Worm (Caenorhabditis elegans) whole organism, young adult: ENCODE results near the gene clec-88.

Source experiments
- B0336.3 ChIP-seq: fragments of 200-800 bp; sonication (Bioruptor generic); IDR thresholded peaks from 2 replicates; pipeline ENCODE4 v1.3.6; 2022; ENCODE audit warnings: missing genetic modification characterization, missing compliant biosample characterization
- C17E4.6 ChIP-seq: fragments of 200-800 bp; sonication (Bioruptor generic); IDR thresholded peaks from 2 replicates; pipeline ENCODE4 v1.3.6; 2022; ENCODE audit warnings: missing genetic modification reagents, missing genetic modification characterization, missing compliant biosample characterization
- D2030.7 ChIP-seq: fragments of 200-800 bp; sonication (Bioruptor generic); IDR thresholded peaks from 2 replicates; pipeline ENCODE4 v1.3.6; 2022; ENCODE audit warnings: missing genetic modification reagents, missing genetic modification characterization, missing compliant biosample characterization
- F22D6.2 ChIP-seq: sonication (generic microtip); optimal IDR thresholded peaks from 2 replicates; lab custom pipeline; 2016; ENCODE audit warnings: mild to moderate bottlenecking, missing genetic modification characterization, missing compliant biosample characterization
- F23B12.7 ChIP-seq: sonication (generic microtip); optimal IDR thresholded peaks from 2 replicates; lab custom pipeline; 2017; ENCODE audit warnings: missing genetic modification characterization, mild to moderate bottlenecking, missing compliant biosample characterization, antibody characterized with exemption, moderate library complexity; ENCODE audit not compliant: insufficient read depth
- F33H1.4 ChIP-seq: fragments of 200-800 bp; sonication (Bioruptor generic); IDR thresholded peaks from 2 replicates; pipeline ENCODE4 v1.3.6; 2022; ENCODE audit warnings: missing genetic modification reagents, missing genetic modification characterization, missing compliant biosample characterization
- F37B4.10 ChIP-seq: fragments of 200-800 bp; sonication (Bioruptor generic); IDR thresholded peaks from 2 replicates; pipeline ENCODE4 v1.3.6; 2022; ENCODE audit warnings: missing genetic modification characterization, missing compliant biosample characterization
- F55B11.4 ChIP-seq: sonication (generic microtip); optimal IDR thresholded peaks from 2 replicates; lab custom pipeline; 2016; ENCODE audit warnings: missing compliant biosample characterization, missing genetic modification characterization, borderline replicate concordance; ENCODE audit not compliant: insufficient read depth
- F57A8.1 ChIP-seq: fragments of 200-800 bp; sonication (Bioruptor generic); optimal IDR thresholded peaks from 2 replicates; lab custom pipeline; 2018; ENCODE audit warnings: mild to moderate bottlenecking, missing genetic modification characterization, moderate library complexity, missing compliant biosample characterization
- aptf-2 ChIP-seq: fragments of 200-800 bp; sonication (Bioruptor generic); conservative IDR thresholded peaks from 2 replicates; pipeline ENCODE4 v1.3.6; 2022; ENCODE audit warnings: missing genetic modification reagents, missing genetic modification characterization, missing compliant biosample characterization
- aptf-3 ChIP-seq: fragments of 200-800 bp; sonication (Bioruptor generic); IDR thresholded peaks from 2 replicates; pipeline ENCODE4 v1.3.6; 2022; ENCODE audit warnings: missing genetic modification characterization, missing compliant biosample characterization
- attf-3 ChIP-seq: fragments of 200-800 bp; sonication (Bioruptor generic); conservative IDR thresholded peaks from 2 replicates; pipeline ENCODE4 v1.3.6; 2022; ENCODE audit warnings: missing genetic modification reagents, missing genetic modification characterization, missing compliant biosample characterization
- attf-6 ChIP-seq: fragments of 200-800 bp; sonication (Bioruptor generic); IDR thresholded peaks from 2 replicates; pipeline ENCODE4 v1.3.6; 2022; ENCODE audit warnings: missing genetic modification reagents, missing genetic modification characterization, missing compliant biosample characterization
- bed-1 ChIP-seq: fragments of 200-800 bp; sonication (Bioruptor generic); IDR thresholded peaks from 2 replicates; pipeline ENCODE4 v1.3.6; 2022; ENCODE audit warnings: missing genetic modification reagents, missing genetic modification characterization, missing compliant biosample characterization
- ccch-3 ChIP-seq: fragments of 200-800 bp; sonication (Bioruptor generic); optimal IDR thresholded peaks from 2 replicates; lab custom pipeline; 2018; ENCODE audit warnings: mild to moderate bottlenecking, missing genetic modification characterization, missing compliant biosample characterization
- cebp-1 ChIP-seq, 2 experiments: fragments of 200-800 bp in 1 of 2; sonication (Bioruptor generic) in 1 of 2; sonication (generic microtip) in 1 of 2; IDR thresholded peaks in 1 of 2; optimal IDR thresholded peaks in 1 of 2; 2 replicates each; pipeline versions ENCODE4 v1.3.6 to Lab custom; 2017 to 2022; ENCODE audit warnings: missing compliant biosample characterization in 2 of 2, missing genetic modification characterization in 2 of 2, mild to moderate bottlenecking in 1 of 2, missing genetic modification reagents in 1 of 2, moderate library complexity in 1 of 2
- cebp-2 ChIP-seq: fragments of 200-800 bp; sonication (Bioruptor generic); IDR thresholded peaks from 2 replicates; pipeline ENCODE4 v1.3.6; 2022; ENCODE audit warnings: missing genetic modification characterization, missing compliant biosample characterization
- ceh-91 ChIP-seq: fragments of 200-800 bp; sonication (Bioruptor generic); IDR thresholded peaks from 2 replicates; pipeline ENCODE4 v1.3.6; 2022; ENCODE audit warnings: missing genetic modification reagents, missing genetic modification characterization, missing compliant biosample characterization
- chd-7 ChIP-seq: sonication (generic microtip); optimal IDR thresholded peaks from 2 replicates; lab custom pipeline; 2016; ENCODE audit warnings: mild to moderate bottlenecking, missing genetic modification characterization, moderate library complexity, missing compliant biosample characterization
- efl-1 ChIP-seq: fragments of 150-350 bp; optimal IDR thresholded peaks from 2 replicates; lab custom pipeline; 2014; ENCODE audit warnings: missing biosample characterization, missing genetic modification reagents, missing genetic modification characterization
- egl-18 ChIP-seq: fragments of 200-800 bp; sonication (Bioruptor generic); IDR thresholded peaks from 2 replicates; pipeline ENCODE4 v1.3.6; 2022; ENCODE audit warnings: missing genetic modification reagents, missing genetic modification characterization, missing compliant biosample characterization
- ekl-4 ChIP-seq: fragments of 200-800 bp; sonication (Bioruptor generic); IDR thresholded peaks from 2 replicates; pipeline ENCODE4 v1.3.6; 2022; ENCODE audit warnings: missing genetic modification reagents, missing genetic modification characterization, missing compliant biosample characterization
- him-1 ChIP-seq: sonication (generic microtip); optimal IDR thresholded peaks from 2 replicates; lab custom pipeline; 2016; ENCODE audit warnings: missing genotype, missing genetic modification reagents, missing genetic modification characterization, missing compliant biosample characterization
- hmg-1.2 ChIP-seq: fragments of 200-800 bp; sonication (Bioruptor generic); IDR thresholded peaks from 2 replicates; pipeline ENCODE4 v1.3.6; 2022; ENCODE audit warnings: missing genetic modification reagents, missing genetic modification characterization, missing compliant biosample characterization
- hmg-20 ChIP-seq: fragments of 200-800 bp; sonication (Bioruptor generic); IDR thresholded peaks from 2 replicates; pipeline ENCODE4 v1.3.6; 2022; ENCODE audit warnings: missing genetic modification reagents, missing genetic modification characterization, missing compliant biosample characterization
- hsf-1 ChIP-seq: fragments of 200-800 bp; sonication (Bioruptor generic); IDR thresholded peaks from 2 replicates; pipeline ENCODE4 v1.3.6; 2022; ENCODE audit warnings: missing genetic modification reagents, missing genetic modification characterization, missing compliant biosample characterization
- lin-40 ChIP-seq: sonication (generic microtip); optimal IDR thresholded peaks from 2 replicates; lab custom pipeline; 2016; ENCODE audit warnings: missing genetic modification characterization, mild to moderate bottlenecking, missing compliant biosample characterization, missing genotype, missing genetic modification reagents
- lin-54 ChIP-seq: fragments of 200-800 bp; sonication (Bioruptor generic); optimal IDR thresholded peaks from 2 replicates; lab custom pipeline; 2018; ENCODE audit warnings: mild to moderate bottlenecking, missing genetic modification characterization, missing compliant biosample characterization
- lsy-27 ChIP-seq: sonication (generic microtip); optimal IDR thresholded peaks from 2 replicates; lab custom pipeline; 2017; ENCODE audit warnings: missing genetic modification characterization, mild to moderate bottlenecking, missing compliant biosample characterization, antibody characterized with exemption, missing genotype, borderline replicate concordance; ENCODE audit not compliant: insufficient read depth
- madf-8 ChIP-seq: fragments of 200-800 bp; sonication (Bioruptor generic); conservative IDR thresholded peaks from 2 replicates; pipeline ENCODE4 v1.3.6; 2022; ENCODE audit warnings: missing genetic modification reagents, missing genetic modification characterization, missing compliant biosample characterization
- mel-28 ChIP-seq: sonication (generic microtip); optimal IDR thresholded peaks from 2 replicates; lab custom pipeline; 2016; ENCODE audit warnings: borderline replicate concordance, mild to moderate bottlenecking, missing genetic modification characterization, missing compliant biosample characterization
- nfyb-1 ChIP-seq: fragments of 200-800 bp; sonication (Bioruptor generic); IDR thresholded peaks from 2 replicates; pipeline ENCODE4 v1.3.6; 2022; ENCODE audit warnings: missing genetic modification reagents, missing genetic modification characterization, missing compliant biosample characterization
- snpc-1.1 ChIP-seq: sonication (generic microtip); optimal IDR thresholded peaks from 2 replicates; lab custom pipeline; 2017; ENCODE audit warnings: missing genetic modification characterization, mild to moderate bottlenecking, missing compliant biosample characterization, antibody characterized with exemption, moderate library complexity, missing genotype, missing genetic modification reagents; ENCODE audit not compliant: insufficient read depth
- snpc-1.3 ChIP-seq: sonication (generic microtip); optimal IDR thresholded peaks from 2 replicates; lab custom pipeline; 2017; ENCODE audit warnings: missing genetic modification characterization, mild to moderate bottlenecking, missing compliant biosample characterization, antibody characterized with exemption, moderate library complexity, missing genotype, missing genetic modification reagents; ENCODE audit not compliant: insufficient read depth
- snpc-4 ChIP-seq, 5 experiments: fragments of 150-350 bp in 1 of 5; sonication (generic microtip) in 4 of 5; optimal IDR thresholded peaks; 2 replicates each; lab custom pipeline; 2014 to 2018; ENCODE audit warnings: missing genetic modification characterization in 5 of 5, missing biosample characterization in 3 of 5, antibody characterized with exemption in 2 of 5, mild to moderate bottlenecking in 2 of 5, missing compliant biosample characterization in 2 of 5, missing genotype in 2 of 5, moderate library complexity in 2 of 5, missing genetic modification reagents in 1 of 5
- somi-1 ChIP-seq: fragments of 200-800 bp; sonication (Bioruptor generic); optimal IDR thresholded peaks from 2 replicates; lab custom pipeline; 2018; ENCODE audit warnings: mild to moderate bottlenecking, missing genetic modification characterization, missing compliant biosample characterization
- sptf-2 ChIP-seq: fragments of 200-800 bp; sonication (Bioruptor generic); optimal IDR thresholded peaks from 2 replicates; lab custom pipeline; 2018; ENCODE audit warnings: mild to moderate bottlenecking, missing genetic modification characterization, missing compliant biosample characterization
- tlf-1 ChIP-seq: fragments of 200-800 bp; sonication (Bioruptor generic); optimal IDR thresholded peaks from 2 replicates; lab custom pipeline; 2018; ENCODE audit warnings: mild to moderate bottlenecking, missing genetic modification characterization, missing compliant biosample characterization
- unc-130 ChIP-seq: sonication (generic microtip); optimal IDR thresholded peaks from 2 replicates; lab custom pipeline; 2016; ENCODE audit warnings: missing genetic modification reagents, missing genetic modification characterization, missing compliant biosample characterization
- xnd-1 ChIP-seq: sonication (generic microtip); optimal IDR thresholded peaks from 2 replicates; lab custom pipeline; 2016; ENCODE audit warnings: missing genotype, missing genetic modification reagents, missing genetic modification characterization, missing compliant biosample characterization
- zfh-2 ChIP-seq: fragments of 200-800 bp; sonication (Bioruptor generic); conservative IDR thresholded peaks from 2 replicates; pipeline ENCODE4 v1.3.6; 2022; ENCODE audit warnings: missing genetic modification reagents, missing genetic modification characterization, missing compliant biosample characterization
- zim-3 ChIP-seq: sonication (generic microtip); optimal IDR thresholded peaks from 2 replicates; lab custom pipeline; 2017; ENCODE audit warnings: mild to moderate bottlenecking, missing genetic modification characterization, moderate library complexity, missing compliant biosample characterization
- ztf-18 ChIP-seq: sonication (generic microtip); optimal IDR thresholded peaks from 2 replicates; lab custom pipeline; 2016; ENCODE audit warnings: missing genotype, mild to moderate bottlenecking, missing genetic modification characterization, missing compliant biosample characterization
- ztf-22 ChIP-seq: fragments of 200-800 bp; sonication (Bioruptor generic); optimal IDR thresholded peaks from 2 replicates; lab custom pipeline; 2018; ENCODE audit warnings: mild to moderate bottlenecking, missing genetic modification characterization, moderate library complexity, missing compliant biosample characterization
- ztf-28 ChIP-seq: fragments of 200-800 bp; sonication (Bioruptor generic); IDR thresholded peaks from 2 replicates; pipeline ENCODE4 v1.3.6; 2022; ENCODE audit warnings: missing genetic modification reagents, missing genetic modification characterization, missing compliant biosample characterization
- ztf-3 ChIP-seq: fragments of 200-800 bp; sonication (Bioruptor generic); optimal IDR thresholded peaks from 2 replicates; lab custom pipeline; 2018; ENCODE audit warnings: mild to moderate bottlenecking, missing genetic modification characterization, missing compliant biosample characterization

The clec-88 gene

ce11 chrII:6348360-6348759, 17.2 kb upstream of the clec-88 start (continued):
- TF ChIP-seq cebp-1 (GFP tag; IDR thresholded peaks at IDR 0.05; lab: Robert Waterston, UW) (peak; percentile 65), cebp-1 (tag; optimal IDR thresholded peaks at IDR 0.05; lab: Kevin White, UChicago) (peak; percentile 87), F37B4.10 (GFP tag; lab: Robert Waterston, UW) (no peak), efl-1 (GFP tag; lab: Kevin White, UChicago) (no peak), tlf-1 (GFP tag; lab: Kevin White, UChicago) (peak; percentile 64), ztf-28 (GFP tag; lab: Robert Waterston, UW) (no peak), sptf-2 (no peak), egl-18 (GFP tag; lab: Robert Waterston, UW) (peak; percentile 42; the same call in 1 of the 2 replicates), zfh-2 (GFP tag; lab: Robert Waterston, UW) (peak; percentile 82), F23B12.7 (tag; lab: Kevin White, UChicago) (peak; percentile 42), snpc-1.3 (no peak), F33H1.4 (GFP tag; lab: Robert Waterston, UW) (no peak), ccch-3 (no peak), ztf-18 (tag; lab: Kevin White, UChicago) (peak; percentile 63), nfyb-1 (GFP tag; lab: Robert Waterston, UW) (peak; percentile 57; the same call in 1 of the 2 replicates), snpc-1.1 (tag; lab: Kevin White, UChicago) (peak; percentile 16), cebp-2 (GFP tag; lab: Robert Waterston, UW) (no peak), xnd-1 (tag; lab: Kevin White, UChicago) (no peak), hsf-1 (GFP tag; lab: Robert Waterston, UW) (0 out of 2 replicates have a peak, but pooled peaks have one; percentile 53), F57A8.1 (GFP tag; lab: Kevin White, UChicago) (no peak), bed-1 (GFP tag; lab: Robert Waterston, UW) (no peak), zim-3 (tag; lab: Kevin White, UChicago) (no peak), lin-54 (peak; percentile 72), chd-7 (tag; lab: Kevin White, UChicago) (peak; percentile 64), F22D6.2 (tag; lab: Kevin White, UChicago) (peak; percentile 52), unc-130 (no peak), ztf-22 (GFP tag; lab: Kevin White, UChicago) (no peak), attf-3 (GFP tag; lab: Robert Waterston, UW) (no peak), mel-28 (no peak), attf-6 (GFP tag; lab: Robert Waterston, UW) (no peak), lsy-27 (tag; lab: Kevin White, UChicago) (no peak), C17E4.6 (GFP tag; lab: Robert Waterston, UW) (0 out of 2 replicates have a peak, but pooled peaks have one; percentile 38), ztf-3 (no peak), snpc-4 (GFP tag; optimal IDR thresholded peaks at IDR 0.05; lab: Kevin White, UChicago) (no peak), snpc-4 (tag; optimal IDR thresholded peaks at IDR 0.05; lab: Kevin White, UChicago) (peak in 3 of 4 experiments; percentile 4 to 56 (median 53)), hmg-20 (GFP tag; lab: Robert Waterston, UW) (no peak), somi-1 (GFP tag; lab: Kevin White, UChicago) (peak; percentile 64), ekl-4 (GFP tag; lab: Robert Waterston, UW) (peak; percentile 90), B0336.3 (GFP tag; lab: Robert Waterston, UW) (no peak), lin-40 (tag; lab: Kevin White, UChicago) (peak; percentile 84), madf-8 (GFP tag; lab: Robert Waterston, UW) (no peak), aptf-3 (GFP tag; lab: Robert Waterston, UW) (no peak), D2030.7 (GFP tag; lab: Robert Waterston, UW) (no peak), ceh-91 (GFP tag; lab: Robert Waterston, UW) (peak; percentile 13; the same call in 1 of the 2 replicates), him-1 (no peak), hmg-1.2 (GFP tag; lab: Robert Waterston, UW) (peak; percentile 80), F55B11.4 (tag; lab: Kevin White, UChicago) (no peak), aptf-2 (GFP tag; lab: Robert Waterston, UW) (no peak)
